Fruit fly (Drosophila melanogaster): ENCODE results near the gene CG3808.

CG3808 gene

DNA sequence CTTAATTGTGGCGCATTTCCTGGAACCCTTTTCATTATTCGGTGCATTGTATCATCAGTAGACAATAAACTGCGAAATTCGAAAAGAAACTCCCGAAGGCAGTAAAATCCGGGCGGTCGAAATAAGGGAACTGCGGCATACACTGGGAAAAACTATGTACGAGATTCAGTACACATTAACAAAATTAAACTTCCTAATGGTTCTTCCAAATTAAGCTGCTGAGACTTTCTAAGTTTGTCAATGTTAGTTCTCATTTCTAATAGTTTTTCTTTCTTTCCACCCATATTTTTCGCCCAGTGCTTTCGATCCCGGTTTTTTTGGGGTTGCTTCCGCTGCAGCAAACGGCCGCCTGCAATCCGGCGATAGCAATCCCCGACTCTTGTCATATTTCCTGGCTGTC is 24.4 kb upstream of the CG3808 start (continued):
- TF ChIP-seq crp (GFP tag; optimal IDR thresholded peaks at IDR 0.05) (peak in 1 of 2 experiments; percentile 30), ATbp (GFP tag; optimal IDR thresholded peaks at IDR 0.05) (peak; percentile 53), shn (GFP tag; optimal IDR thresholded peaks at IDR 0.05) (peak; percentile 70), odd (GFP tag; optimal IDR thresholded peaks at IDR 0.05) (peak; percentile 60), CG6813 (GFP tag; optimal IDR thresholded peaks at IDR 0.05) (peak; percentile 73), wdn (GFP tag; IDR thresholded peaks at IDR 0.05) (no peak), Hmr (GFP tag; optimal IDR thresholded peaks at IDR 0.05) (peak; percentile 16), bigmax (GFP tag; optimal IDR thresholded peaks at IDR 0.05) (no peak), CG6765 (GFP tag; optimal IDR thresholded peaks at IDR 0.05) (no peak), row (GFP tag; IDR thresholded peaks at IDR 0.05) (peak; percentile 85), CG9215 (GFP tag; IDR thresholded peaks at IDR 0.05) (peak; percentile 33; the same call in 1 of the 2 replicates), sr (GFP tag; IDR thresholded peaks at IDR 0.05) (0 out of 3 replicates have a peak, but pooled peaks have one; percentile 40), cad (GFP tag; optimal IDR thresholded peaks at IDR 0.05) (no peak), CG10274 (GFP tag; optimal IDR thresholded peaks at IDR 0.05) (peak; percentile 27), gce (GFP tag; IDR thresholded peaks at IDR 0.05) (peak; percentile 80), bsh (GFP tag; optimal IDR thresholded peaks at IDR 0.05) (peak in 1 of 2 experiments; percentile 91), nerfin-1 (tag; optimal IDR thresholded peaks at IDR 0.05) (peak; percentile 75), CG10431 (GFP tag; optimal IDR thresholded peaks at IDR 0.05) (peak; percentile 72), CG10565 (GFP tag; optimal IDR thresholded peaks at IDR 0.05) (no peak), nom (GFP tag; optimal IDR thresholded peaks at IDR 0.05) (no peak), CG2875 (GFP tag; optimal IDR thresholded peaks at IDR 0.05) (peak; percentile 69), Dad (GFP tag; optimal IDR thresholded peaks at IDR 0.05) (peak; percentile 47), CG13775 (GFP tag; optimal IDR thresholded peaks at IDR 0.05) (peak; percentile 67), sc (optimal IDR thresholded peaks at IDR 0.05) (no peak), sc (GFP tag; optimal IDR thresholded peaks at IDR 0.05) (peak; percentile 65), CG32532 (GFP tag; IDR thresholded peaks at IDR 0.05) (peak; percentile 74; the same call in 1 of the 2 replicates), tap (tag; optimal IDR thresholded peaks at IDR 0.05) (no peak), gem (tag; optimal IDR thresholded peaks at IDR 0.05) (peak; percentile 79), CG34224 (GFP tag; IDR thresholded peaks at IDR 0.05; ENCODE audit: partially characterized antibody) (no peak), h (optimal IDR thresholded peaks at IDR 0.05) (no peak), ara (GFP tag; IDR thresholded peaks at IDR 0.05) (peak; percentile 92), NK7.1 (GFP tag; optimal IDR thresholded peaks at IDR 0.05) (peak; percentile 61), mam (GFP tag; optimal IDR thresholded peaks at IDR 0.05) (peak; percentile 33), CG4424 (GFP tag; optimal IDR thresholded peaks at IDR 0.05) (peak; percentile 88), Oaz (GFP tag; IDR thresholded peaks at IDR 0.05) (no peak), CG1024 (GFP tag; IDR thresholded peaks at IDR 0.05) (peak; percentile 38; the same call in 1 of the 2 replicates), nmo (GFP tag; optimal IDR thresholded peaks at IDR 0.05) (peak; percentile 82), Ssrp (tag; optimal IDR thresholded peaks at IDR 0.05) (peak; percentile 75), phol (tag; optimal IDR thresholded peaks at IDR 0.05) (peak; percentile 82), mld (GFP tag; IDR thresholded peaks at IDR 0.05; ENCODE audit: partially characterized antibody) (no peak), Sry-β (GFP tag; optimal IDR thresholded peaks at IDR 0.05) (no peak), CoRest (tag; optimal IDR thresholded peaks at IDR 0.05) (peak; percentile 79), CG1233 (GFP tag; optimal IDR thresholded peaks at IDR 0.05) (peak; percentile 65), fd96Cb (tag; optimal IDR thresholded peaks at IDR 0.05) (peak; percentile 64), CG4707 (GFP tag; optimal IDR thresholded peaks at IDR 0.05) (peak; percentile 63), CG17359 (tag; optimal IDR thresholded peaks at IDR 0.05) (peak; percentile 83), CG17328 (GFP tag; IDR thresholded peaks at IDR 0.05) (peak; percentile 87), CG2199 (GFP tag; IDR thresholded peaks at IDR 0.05) (peak; percentile 70; the same call in 2 of the 3 replicates), ase (GFP tag; IDR thresholded peaks at IDR 0.05) (peak; percentile 79), CG13424 (tag; optimal IDR thresholded peaks at IDR 0.05) (peak; percentile 79)
